Worm (Caenorhabditis elegans) whole organism, L1 larva: ENCODE measurements around the gene C09B7.2.

Experiments used
- aha-1 ChIP-seq: fragments of 150-350 bp; optimal IDR thresholded peaks from 2 replicates; lab custom pipeline; 2014; ENCODE audit warnings: missing biosample characterization, missing genetic modification characterization
- blmp-1 ChIP-seq: fragments of 150-350 bp; optimal IDR thresholded peaks from 2 replicates; lab custom pipeline; 2014; ENCODE audit warnings: missing biosample characterization, missing genetic modification characterization
- ceh-63 ChIP-seq: fragments of 200-800 bp; sonication (Bioruptor generic); optimal IDR thresholded peaks from 2 replicates; lab custom pipeline; 2018; ENCODE audit warnings: mild to moderate bottlenecking, missing genetic modification characterization, missing compliant biosample characterization
- ceh-8 ChIP-seq: fragments of 200-800 bp; sonication (Bioruptor generic); optimal IDR thresholded peaks from 2 replicates; lab custom pipeline; 2018; ENCODE audit warnings: mild to moderate bottlenecking, missing genetic modification characterization, moderate library complexity, missing compliant biosample characterization
- ces-1 ChIP-seq: fragments of 150-350 bp; optimal IDR thresholded peaks from 2 replicates; lab custom pipeline; 2014; ENCODE audit warnings: missing biosample characterization, missing genetic modification reagents, missing genetic modification characterization
- efl-1 ChIP-seq, 4 experiments: fragments of 150-350 bp; optimal IDR thresholded peaks in 3 of 4; peaks in 1 of 4; 1 replicate in 1 of 4; 2 replicates in 3 of 4; lab custom pipeline; 2014; ENCODE audit warnings: missing biosample characterization in 2 of 4, missing genetic modification characterization in 2 of 4, missing genetic modification reagents in 2 of 4
- egl-27 ChIP-seq, 2 experiments: fragments of 150-350 bp in 1 of 2; sonication (generic microtip); optimal IDR thresholded peaks; 3 replicates each; lab custom pipeline; 2017 to 2018; ENCODE audit warnings: missing biosample characterization in 2 of 2, missing genetic modification characterization in 2 of 2, missing genetic modification reagents in 2 of 2
- elt-2 ChIP-seq: sonication (generic microtip); optimal IDR thresholded peaks from 2 replicates; lab custom pipeline; 2016; ENCODE audit warnings: missing genetic modification characterization, mild to moderate bottlenecking, inconsistent platforms, missing compliant biosample characterization, missing genetic modification reagents
- ets-5 ChIP-seq: fragments of 200-800 bp; sonication (Bioruptor generic); IDR thresholded peaks from 2 replicates; pipeline ENCODE4 v1.3.6; 2022; ENCODE audit warnings: missing genetic modification characterization, missing compliant biosample characterization
- fkh-8 ChIP-seq: sonication (generic microtip); optimal IDR thresholded peaks from 2 replicates; lab custom pipeline; 2016; ENCODE audit warnings: mild to moderate bottlenecking, missing genetic modification characterization, missing compliant biosample characterization
- fos-1 ChIP-seq: fragments of 150-350 bp; optimal IDR thresholded peaks from 2 replicates; lab custom pipeline; 2014; ENCODE audit warnings: missing biosample characterization, missing genetic modification characterization
- hpl-2 ChIP-seq: fragments of 150-350 bp; optimal IDR thresholded peaks from 2 replicates; lab custom pipeline; 2014; ENCODE audit warnings: missing biosample characterization, missing genetic modification reagents, missing genetic modification characterization
- lin-14 ChIP-seq: fragments of 200-800 bp; sonication (Bioruptor generic); optimal IDR thresholded peaks from 2 replicates; lab custom pipeline; 2018; ENCODE audit warnings: mild to moderate bottlenecking, missing genetic modification characterization, moderate library complexity, missing compliant biosample characterization
- lin-35 ChIP-seq, 2 experiments: fragments of 150-350 bp; optimal IDR thresholded peaks; 2 replicates each; lab custom pipeline; 2014; ENCODE audit warnings: missing biosample characterization in 2 of 2, missing genetic modification characterization in 2 of 2, missing genetic modification reagents in 2 of 2
- lsy-2 ChIP-seq, 2 experiments: fragments of 150-350 bp; optimal IDR thresholded peaks; 2 replicates each; lab custom pipeline; 2014; ENCODE audit warnings: missing biosample characterization in 2 of 2, missing genetic modification characterization in 2 of 2
- mdl-1 ChIP-seq, 2 experiments: fragments of 150-350 bp; optimal IDR thresholded peaks; 2 replicates each; lab custom pipeline; 2014 to 2017; ENCODE audit warnings: missing biosample characterization in 2 of 2, missing genetic modification characterization in 2 of 2, inconsistent platforms in 1 of 2
- mef-2 ChIP-seq: fragments of 150-350 bp; optimal IDR thresholded peaks from 2 replicates; lab custom pipeline; 2014; ENCODE audit warnings: missing biosample characterization, missing genetic modification characterization
- mep-1 ChIP-seq: fragments of 150-350 bp; optimal IDR thresholded peaks from 2 replicates; lab custom pipeline; 2014; ENCODE audit warnings: missing biosample characterization, missing genetic modification characterization
- nhr-19 ChIP-seq: fragments of 200-800 bp; sonication (Bioruptor generic); conservative IDR thresholded peaks from 2 replicates; pipeline ENCODE4 v1.3.6; 2022; ENCODE audit warnings: missing genetic modification characterization, missing compliant biosample characterization
- nhr-20 ChIP-seq: sonication (generic microtip); optimal IDR thresholded peaks from 2 replicates; lab custom pipeline; 2016; ENCODE audit warnings: mild to moderate bottlenecking, missing genetic modification characterization, missing compliant biosample characterization
- nhr-237 ChIP-seq: fragments of 150-350 bp; optimal IDR thresholded peaks from 2 replicates; lab custom pipeline; 2014; ENCODE audit warnings: missing biosample characterization, missing genetic modification characterization
- nhr-28 ChIP-seq: fragments of 150-350 bp; optimal IDR thresholded peaks from 2 replicates; lab custom pipeline; 2014; ENCODE audit warnings: missing biosample characterization, missing genetic modification characterization
- nhr-71 ChIP-seq: sonication (generic microtip); optimal IDR thresholded peaks from 2 replicates; lab custom pipeline; 2016; ENCODE audit warnings: mild to moderate bottlenecking, missing genetic modification characterization, moderate library complexity, missing compliant biosample characterization
- pqm-1 ChIP-seq: sonication (generic microtip); optimal IDR thresholded peaks from 3 replicates; lab custom pipeline; 2017; ENCODE audit warnings: missing biosample characterization, missing genetic modification characterization
- rnt-1 ChIP-seq: sonication (generic microtip); optimal IDR thresholded peaks from 2 replicates; lab custom pipeline; 2016; ENCODE audit warnings: mild to moderate bottlenecking, missing genetic modification characterization, moderate library complexity, missing compliant biosample characterization
- skn-1 ChIP-seq: fragments of 150-350 bp; optimal IDR thresholded peaks from 2 replicates; lab custom pipeline; 2014; ENCODE audit warnings: missing biosample characterization, missing genetic modification characterization
- snpc-4 ChIP-seq: fragments of 150-350 bp; optimal IDR thresholded peaks from 2 replicates; lab custom pipeline; 2014; ENCODE audit warnings: missing biosample characterization, missing genetic modification characterization
- swsn-7 ChIP-seq: sonication (generic microtip); optimal IDR thresholded peaks from 2 replicates; lab custom pipeline; 2016; ENCODE audit warnings: missing genetic modification characterization, missing compliant biosample characterization
- tlp-1 ChIP-seq: fragments of 150-350 bp; optimal IDR thresholded peaks from 2 replicates; lab custom pipeline; 2014; ENCODE audit warnings: missing biosample characterization, missing genetic modification characterization
- unc-62 ChIP-seq: fragments of 150-350 bp; optimal IDR thresholded peaks from 2 replicates; lab custom pipeline; 2014; ENCODE audit warnings: missing biosample characterization, missing genetic modification reagents, missing genetic modification characterization
- unc-86 ChIP-seq: sonication (generic microtip); optimal IDR thresholded peaks from 2 replicates; lab custom pipeline; 2016; ENCODE audit warnings: missing genetic modification characterization, missing compliant biosample characterization
- unc-98 ChIP-seq: fragments of 200-800 bp; sonication (Bioruptor generic); IDR thresholded peaks from 2 replicates; pipeline ENCODE4 v1.3.6; 2022; ENCODE audit warnings: missing genetic modification characterization, missing compliant biosample characterization
- zag-1 ChIP-seq: fragments of 150-350 bp; optimal IDR thresholded peaks from 2 replicates; lab custom pipeline; 2014; ENCODE audit warnings: missing biosample characterization, missing genetic modification characterization

C09B7.2 gene

ce11 chrX:2695292-2695691 lies 27.4 kb downstream of the C09B7.2 start:
- TF ChIP-seq efl-1 (optimal IDR thresholded peaks at IDR 0.05; lab: Kevin White, UChicago) (no peak), efl-1 (GFP tag; optimal IDR thresholded peaks at IDR 0.05 in 1 of 2; lab: Kevin White, UChicago) (peak in 1 of 2 experiments; percentile 64), snpc-4 (tag; lab: Kevin White, UChicago) (no peak), nhr-71 (peak; percentile 5), lsy-2 (tag; optimal IDR thresholded peaks at IDR 0.05; lab: Kevin White, UChicago) (no peak), lin-35 (GFP tag; optimal IDR thresholded peaks at IDR 0.05; lab: Kevin White, UChicago) (peak in 1 of 2 experiments; percentile 67), elt-2 (tag; lab: Kevin White, UChicago) (peak; percentile 80), mdl-1 (tag; optimal IDR thresholded peaks at IDR 0.05; lab: Kevin White, UChicago) (peak in 1 of 2 experiments; percentile 43), swsn-7 (tag; lab: Kevin White, UChicago) (no peak), tlp-1 (tag; lab: Kevin White, UChicago) (no peak), nhr-28 (tag; lab: Kevin White, UChicago) (no peak), skn-1 (tag; lab: Kevin White, UChicago) (peak; percentile 23), ets-5 (GFP tag; lab: Robert Waterston, UW) (no peak), nhr-19 (GFP tag; lab: Robert Waterston, UW) (no peak), ceh-63 (GFP tag; lab: Kevin White, UChicago) (no peak), mef-2 (tag; lab: Kevin White, UChicago) (no peak)

- TF ChIP-seq nhr-20 (tag; lab: Kevin White, UChicago): no peak
Measured at ce11 chrX:2696563-2696962, 28.6 kb downstream of the C09B7.2 start.

- TF ChIP-seq unc-86 (tag; lab: Kevin White, UChicago) (no peak), aha-1 (no peak), zag-1 (tag; lab: Kevin White, UChicago) (no peak), nhr-237 (tag; lab: Kevin White, UChicago) (no peak), rnt-1 (tag; lab: Kevin White, UChicago) (no peak)
Measured at ce11 chrX:2697645-2698044, 29.7 kb downstream of the C09B7.2 start.

ce11 chrX:2698197-2698800 lies 30.4 kb downstream of the C09B7.2 start:
- TF ChIP-seq nhr-20 (tag; lab: Kevin White, UChicago): no peak
- peak; percentile 41 for TF ChIP-seq skn-1 (tag; lab: Kevin White, UChicago)
- peak; percentile 50 for TF ChIP-seq elt-2 (tag; lab: Kevin White, UChicago)

- TF ChIP-seq fkh-8: no peak
- peak; percentile 7 for TF ChIP-seq blmp-1 (tag; lab: Kevin White, UChicago)
- TF ChIP-seq nhr-20 (tag; lab: Kevin White, UChicago): no peak
- no peak for TF ChIP-seq mep-1
- TF ChIP-seq nhr-19 (GFP tag; lab: Robert Waterston, UW): no peak
- no peak for TF ChIP-seq egl-27 (tag; optimal IDR thresholded peaks at IDR 0.05; lab: Kevin White, UChicago)
- TF ChIP-seq fos-1 (tag; lab: Kevin White, UChicago): no peak
- TF ChIP-seq hpl-2 (GFP tag; lab: Kevin White, UChicago): no peak
- TF ChIP-seq skn-1 (tag; lab: Kevin White, UChicago): no peak
- no peak for TF ChIP-seq mdl-1 (tag; optimal IDR thresholded peaks at IDR 0.05; lab: Kevin White, UChicago)
- TF ChIP-seq unc-62 (GFP tag; lab: Kevin White, UChicago): no peak
- TF ChIP-seq unc-98 (GFP tag; lab: Robert Waterston, UW): no peak
- TF ChIP-seq lin-14 (GFP tag; lab: Kevin White, UChicago): peak; percentile 15
- no peak for TF ChIP-seq pqm-1
- TF ChIP-seq ces-1 (GFP tag; lab: Kevin White, UChicago): no peak
- no peak for TF ChIP-seq ceh-8
- no peak for TF ChIP-seq ceh-63 (GFP tag; lab: Kevin White, UChicago)
- TF ChIP-seq, all 84 proteins: peak for 2
Measured at ce11 chrX:2700649-2701048, 32.7 kb downstream of the C09B7.2 start.
